Worm (Caenorhabditis elegans) whole organism, L4 larva: ENCODE results near the gene ergi-3.
A peak's percentile ranks its signal among the peaks of the same experiment; 100 is the strongest.

Experiments used
- F26F4.8 ChIP-seq: fragments of 200-800 bp; sonication (Bioruptor generic); conservative IDR thresholded peaks from 2 replicates; pipeline ENCODE4 v1.3.6; 2022; ENCODE audit warnings: missing genetic modification characterization, missing compliant biosample characterization
- T20F7.1 ChIP-seq: fragments of 200-800 bp; sonication (Bioruptor generic); optimal IDR thresholded peaks from 2 replicates; lab custom pipeline; 2018; ENCODE audit warnings: mild to moderate bottlenecking, missing genetic modification characterization, missing compliant biosample characterization
- T26A8.4 ChIP-seq: fragments of 200-800 bp; sonication (Bioruptor generic); IDR thresholded peaks from 2 replicates; pipeline ENCODE4 v1.3.6; 2022; ENCODE audit warnings: missing genetic modification characterization, missing compliant biosample characterization
- Y105C5A.15 ChIP-seq: fragments of 200-800 bp; sonication (Bioruptor generic); IDR thresholded peaks from 2 replicates; pipeline ENCODE4 v1.3.6; 2022; ENCODE audit warnings: missing genetic modification characterization, missing compliant biosample characterization
- Y48G9A.11 ChIP-seq: fragments of 200-800 bp; sonication (Bioruptor generic); IDR thresholded peaks from 2 replicates; pipeline ENCODE4 v1.3.6; 2022; ENCODE audit warnings: missing genetic modification reagents, missing genetic modification characterization, missing compliant biosample characterization
- Y75B8A.6 ChIP-seq: fragments of 200-800 bp; sonication (Bioruptor generic); IDR thresholded peaks from 2 replicates; pipeline ENCODE4 v1.3.6; 2022; ENCODE audit warnings: missing genetic modification reagents, missing genetic modification characterization, missing compliant biosample characterization
- ZK337.2 ChIP-seq: fragments of 200-800 bp; sonication (Bioruptor generic); IDR thresholded peaks from 2 replicates; pipeline ENCODE4 v1.3.6; 2022; ENCODE audit warnings: missing genetic modification reagents, missing genetic modification characterization, missing compliant biosample characterization
- aly-2 ChIP-seq: sonication (generic microtip); optimal IDR thresholded peaks from 2 replicates; lab custom pipeline; 2018; ENCODE audit warnings: missing biosample characterization, missing genetic modification characterization
- ama-1 ChIP-seq: fragments of 150-350 bp; optimal IDR thresholded peaks from 2 replicates; lab custom pipeline; 2014; ENCODE audit warnings: inconsistent platforms, mixed read lengths
- ceh-32 ChIP-seq: sonication (generic microtip); optimal IDR thresholded peaks from 2 replicates; lab custom pipeline; 2016; ENCODE audit warnings: mild to moderate bottlenecking, missing genetic modification characterization, missing compliant biosample characterization; ENCODE audit not compliant: poor library complexity
- ceh-62 ChIP-seq: sonication (generic microtip); optimal IDR thresholded peaks from 2 replicates; lab custom pipeline; 2017; ENCODE audit warnings: missing biosample characterization, missing genetic modification characterization
- ces-1 ChIP-seq: fragments of 150-350 bp; sonication (generic microtip); optimal IDR thresholded peaks from 4 replicates; lab custom pipeline; 2014; ENCODE audit warnings: missing biosample characterization, missing genetic modification reagents, missing genetic modification characterization
- daf-12 ChIP-seq: fragments of 150-350 bp; optimal IDR thresholded peaks from 2 replicates; lab custom pipeline; 2014; ENCODE audit warnings: missing biosample characterization, missing genetic modification reagents, missing genetic modification characterization
- daf-16 ChIP-seq, 3 experiments: sonication (generic microtip); optimal IDR thresholded peaks; 2 replicates each; lab custom pipeline; 2016 to 2017; ENCODE audit warnings: missing genetic modification characterization in 3 of 3, missing genetic modification reagents in 3 of 3, mild to moderate bottlenecking in 2 of 3, missing compliant biosample characterization in 2 of 3, missing biosample characterization in 1 of 3, moderate library complexity in 1 of 3
- daf-19 ChIP-seq: fragments of 200-800 bp; sonication (Bioruptor generic); conservative IDR thresholded peaks from 2 replicates; pipeline ENCODE4 v1.3.6; 2022; ENCODE audit warnings: missing genetic modification characterization, missing compliant biosample characterization
- daf-8 ChIP-seq: fragments of 200-800 bp; sonication (Bioruptor generic); IDR thresholded peaks from 2 replicates; pipeline ENCODE4 v1.3.6; 2022; ENCODE audit warnings: missing genetic modification characterization, missing compliant biosample characterization
- dmd-6 ChIP-seq: fragments of 200-800 bp; sonication (Bioruptor generic); IDR thresholded peaks from 2 replicates; pipeline ENCODE4 v1.3.6; 2022; ENCODE audit warnings: missing genetic modification reagents, missing genetic modification characterization, missing compliant biosample characterization
- duxl-1 ChIP-seq: sonication (generic microtip); optimal IDR thresholded peaks from 2 replicates; lab custom pipeline; 2016; ENCODE audit warnings: mild to moderate bottlenecking, missing genetic modification characterization, moderate library complexity, missing compliant biosample characterization; ENCODE audit not compliant: poor library complexity
- dve-1 ChIP-seq: sonication (generic microtip); optimal IDR thresholded peaks from 2 replicates; lab custom pipeline; 2017; ENCODE audit warnings: antibody characterized with exemption, mild to moderate bottlenecking, missing genetic modification characterization, missing compliant biosample characterization; ENCODE audit not compliant: insufficient read depth
- egl-27 ChIP-seq: sonication (generic microtip); optimal IDR thresholded peaks from 3 replicates; lab custom pipeline; 2017; ENCODE audit warnings: missing biosample characterization, missing genetic modification reagents, missing genetic modification characterization
- fkh-10 ChIP-seq: fragments of 150-350 bp; optimal IDR thresholded peaks from 2 replicates; lab custom pipeline; 2014; ENCODE audit warnings: missing biosample characterization, missing genetic modification reagents, missing genetic modification characterization
- hif-1 ChIP-seq, 2 experiments: sonication (generic microtip); optimal IDR thresholded peaks; 2 replicates each; lab custom pipeline; 2016 to 2017; ENCODE audit warnings: missing compliant biosample characterization in 2 of 2, missing genetic modification characterization in 2 of 2, missing genetic modification reagents in 2 of 2, missing genotype in 2 of 2, mild to moderate bottlenecking in 1 of 2
- jun-1 ChIP-seq: fragments of 150-350 bp; optimal IDR thresholded peaks from 2 replicates; lab custom pipeline; 2014; ENCODE audit warnings: missing biosample characterization, missing genetic modification reagents, missing genetic modification characterization
- lin-1 ChIP-seq: fragments of 200-800 bp; sonication (Bioruptor generic); IDR thresholded peaks from 2 replicates; pipeline ENCODE4 v1.3.6; 2022; ENCODE audit warnings: missing genetic modification reagents, missing genetic modification characterization, missing compliant biosample characterization
- lin-13 ChIP-seq: fragments of 150-350 bp; optimal IDR thresholded peaks from 2 replicates; lab custom pipeline; 2014; ENCODE audit warnings: missing biosample characterization, missing genetic modification reagents, missing genetic modification characterization
- lin-29 ChIP-seq: fragments of 200-800 bp; sonication (Bioruptor generic); IDR thresholded peaks from 2 replicates; pipeline ENCODE4 v1.3.6; 2022; ENCODE audit warnings: missing genetic modification reagents, missing genetic modification characterization, missing compliant biosample characterization
- lin-39 ChIP-seq: fragments of 150-350 bp; optimal IDR thresholded peaks from 2 replicates; lab custom pipeline; 2014; ENCODE audit warnings: missing biosample characterization, missing genetic modification reagents, missing genetic modification characterization
- lir-3 ChIP-seq: sonication (generic microtip); optimal IDR thresholded peaks from 2 replicates; lab custom pipeline; 2016; ENCODE audit warnings: mild to moderate bottlenecking, missing genetic modification characterization, missing compliant biosample characterization
- madf-9 ChIP-seq: fragments of 200-800 bp; sonication (Bioruptor generic); conservative IDR thresholded peaks from 2 replicates; pipeline ENCODE4 v1.3.6; 2022; ENCODE audit warnings: missing genetic modification reagents, missing genetic modification characterization, missing compliant biosample characterization
- mes-2 ChIP-seq: sonication (generic microtip); optimal IDR thresholded peaks from 2 replicates; lab custom pipeline; 2016; ENCODE audit warnings: missing genotype, mild to moderate bottlenecking, missing genetic modification characterization, missing compliant biosample characterization; ENCODE audit not compliant: poor library complexity, severe bottlenecking
- mxl-2 ChIP-seq: fragments of 200-800 bp; sonication (Bioruptor generic); conservative IDR thresholded peaks from 2 replicates; pipeline ENCODE4 v1.3.6; 2022; ENCODE audit warnings: missing genetic modification reagents, missing genetic modification characterization, missing compliant biosample characterization
- mxl-3 ChIP-seq: fragments of 200-800 bp; sonication (Bioruptor generic); optimal IDR thresholded peaks from 2 replicates; lab custom pipeline; 2018; ENCODE audit warnings: mild to moderate bottlenecking, missing genetic modification characterization, missing compliant biosample characterization
- nhr-10 ChIP-seq: fragments of 150-350 bp; optimal IDR thresholded peaks from 2 replicates; lab custom pipeline; 2014; ENCODE audit warnings: missing biosample characterization, missing genetic modification characterization
- nhr-102 ChIP-seq: sonication (generic microtip); optimal IDR thresholded peaks from 2 replicates; lab custom pipeline; 2016; ENCODE audit warnings: mild to moderate bottlenecking, missing genetic modification characterization, moderate library complexity, missing compliant biosample characterization
- nhr-11 ChIP-seq: fragments of 150-350 bp; optimal IDR thresholded peaks from 2 replicates; lab custom pipeline; 2014; ENCODE audit warnings: missing biosample characterization, missing genetic modification characterization
- nhr-237 ChIP-seq: sonication (generic microtip); optimal IDR thresholded peaks from 2 replicates; lab custom pipeline; 2017; ENCODE audit warnings: missing biosample characterization, missing genetic modification characterization
- nhr-25 ChIP-seq: sonication (generic microtip); optimal IDR thresholded peaks from 2 replicates; lab custom pipeline; 2017; ENCODE audit warnings: missing genetic modification characterization, mild to moderate bottlenecking, missing compliant biosample characterization, antibody characterized with exemption, moderate library complexity, borderline replicate concordance; ENCODE audit not compliant: insufficient read depth
- nhr-28 ChIP-seq: fragments of 150-350 bp; optimal IDR thresholded peaks from 2 replicates; lab custom pipeline; 2014; ENCODE audit warnings: missing biosample characterization, missing genetic modification characterization
- nhr-77 ChIP-seq: fragments of 150-350 bp; optimal IDR thresholded peaks from 2 replicates; lab custom pipeline; 2014; ENCODE audit warnings: missing biosample characterization, missing genetic modification characterization
- snpc-1.2 ChIP-seq: fragments of 200-800 bp; sonication (Bioruptor generic); IDR thresholded peaks from 2 replicates; pipeline ENCODE4 v1.3.6; 2022; ENCODE audit warnings: missing genetic modification reagents, missing genetic modification characterization, missing compliant biosample characterization
- spr-3 ChIP-seq: fragments of 200-800 bp; sonication (Bioruptor generic); optimal IDR thresholded peaks from 2 replicates; lab custom pipeline; 2018; ENCODE audit warnings: mild to moderate bottlenecking, missing genetic modification characterization, missing compliant biosample characterization
- tra-1 ChIP-seq: fragments of 200-800 bp; sonication (Bioruptor generic); IDR thresholded peaks from 2 replicates; pipeline ENCODE4 v1.3.6; 2022; ENCODE audit warnings: missing genetic modification reagents, missing genetic modification characterization, missing compliant biosample characterization
- unc-39 ChIP-seq: sonication (generic microtip); optimal IDR thresholded peaks from 2 replicates; lab custom pipeline; 2017; ENCODE audit warnings: missing biosample characterization, missing genetic modification characterization
- unc-62 ChIP-seq, 3 experiments: fragments of 150-350 bp in 1 of 3; sonication (generic microtip); optimal IDR thresholded peaks in 2 of 3; peaks in 1 of 3; 1 replicate in 1 of 3; 2 replicates in 2 of 3; lab custom pipeline; 2014 to 2017; ENCODE audit warnings: missing biosample characterization in 3 of 3, missing genetic modification characterization in 3 of 3, missing genetic modification reagents in 3 of 3, missing genotype in 1 of 3
- zfp-3 ChIP-seq: fragments of 200-800 bp; sonication (Bioruptor generic); conservative IDR thresholded peaks from 2 replicates; pipeline ENCODE4 v1.3.6; 2022; ENCODE audit warnings: missing genetic modification reagents, missing genetic modification characterization, missing compliant biosample characterization
- zip-2 ChIP-seq: fragments of 150-350 bp; optimal IDR thresholded peaks from 2 replicates; lab custom pipeline; 2014; ENCODE audit warnings: missing biosample characterization, missing genetic modification characterization
- ztf-11 ChIP-seq: fragments of 150-350 bp; optimal IDR thresholded peaks from 2 replicates; lab custom pipeline; 2014; ENCODE audit warnings: missing biosample characterization, missing genetic modification characterization
- ztf-7 ChIP-seq: fragments of 150-350 bp; optimal IDR thresholded peaks from 2 replicates; lab custom pipeline; 2014; ENCODE audit warnings: missing biosample characterization, missing genetic modification characterization

Gene ergi-3

DNA sequence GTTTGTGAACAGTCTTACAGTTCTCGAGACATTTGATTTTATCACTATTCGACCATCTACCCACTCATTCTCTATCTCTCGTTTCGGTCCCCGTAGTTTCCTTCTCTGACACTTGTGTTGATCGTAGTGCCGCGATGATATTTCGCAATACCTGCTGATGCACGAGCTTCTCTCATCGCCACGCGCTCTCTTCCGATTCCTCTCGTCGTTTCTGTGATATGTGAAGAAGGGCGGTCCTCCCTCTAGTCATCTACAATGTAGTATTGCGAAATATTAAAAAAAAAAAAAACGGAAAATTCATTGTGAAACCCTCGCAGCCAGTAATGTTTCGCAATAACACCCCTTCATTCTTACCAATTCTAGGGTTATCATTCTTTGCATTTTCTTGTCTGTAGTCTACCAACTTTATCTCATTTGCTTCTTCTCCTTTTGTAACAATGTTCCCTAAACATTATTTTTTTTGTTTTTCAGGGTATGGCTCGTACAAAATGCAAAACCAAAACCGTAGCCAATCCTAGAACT lies 9.0 kb downstream of the ergi-3 start, which contains the start of gene nipi-3 (continued):
- TF ChIP-seq daf-16 (GFP tag; optimal IDR thresholded peaks at IDR 0.05; lab: Kevin White, UChicago) = peak; percentile 13 to 71
- TF ChIP-seq daf-16 (tag; optimal IDR thresholded peaks at IDR 0.05; lab: Kevin White, UChicago) = peak; percentile 95
- TF ChIP-seq snpc-1.2 = no peak
- no peak for TF ChIP-seq F26F4.8 (GFP tag; lab: Robert Waterston, UW)
- peak; percentile 84 for TF ChIP-seq nhr-25
- 0 out of 2 replicates have a peak, but pooled peaks have one; percentile 48 for TF ChIP-seq mxl-2 (GFP tag; lab: Robert Waterston, UW)
- TF ChIP-seq ZK337.2 (GFP tag; lab: Robert Waterston, UW) = no peak
- TF ChIP-seq ceh-32 = no peak
- no peak for TF ChIP-seq Y48G9A.11
- peak; percentile 88 for TF ChIP-seq lin-1 (GFP tag; lab: Robert Waterston, UW)
- peak; percentile 100 for TF ChIP-seq nhr-28 (tag; lab: Kevin White, UChicago)
- no peak for TF ChIP-seq lin-39 (tag; lab: Kevin White, UChicago)
- TF ChIP-seq dve-1 = peak; percentile 99
- peak; percentile 94 for TF ChIP-seq nhr-10 (tag; lab: Kevin White, UChicago)
- no peak for TF ChIP-seq spr-3 (GFP tag; lab: Kevin White, UChicago)
- peak; percentile 68 for TF ChIP-seq nhr-237 (tag; lab: Kevin White, UChicago)
- TF ChIP-seq ces-1 (GFP tag; lab: Kevin White, UChicago) = no peak
- no peak for TF ChIP-seq ceh-62 (tag; lab: Kevin White, UChicago)
- TF ChIP-seq hif-1 (tag; optimal IDR thresholded peaks at IDR 0.05; lab: Kevin White, UChicago) = peak; percentile 11 to 87
- TF ChIP-seq daf-19 (GFP tag; lab: Robert Waterston, UW) = no peak
- no peak for TF ChIP-seq ztf-11 (tag; lab: Kevin White, UChicago)
- peak; percentile 96 for TF ChIP-seq mxl-3 (GFP tag; lab: Kevin White, UChicago)
- TF ChIP-seq T26A8.4 (GFP tag; lab: Robert Waterston, UW) = peak; percentile 85
- TF ChIP-seq jun-1 = peak; percentile 86
- peak; percentile 86 for TF ChIP-seq madf-9
- no peak for TF ChIP-seq daf-8 (GFP tag; lab: Robert Waterston, UW)
- TF ChIP-seq mes-2 (tag; lab: Kevin White, UChicago) = peak; percentile 88
- peak in 1 of 2 experiments; percentile 99 for TF ChIP-seq unc-62 (GFP tag; optimal IDR thresholded peaks at IDR 0.05 in 1 of 2; lab: Kevin White, UChicago)
- TF ChIP-seq unc-62 (tag; optimal IDR thresholded peaks at IDR 0.05; lab: Kevin White, UChicago) = no peak
- TF ChIP-seq lin-29 = no peak; the same call in 1 of the 2 replicates
- TF ChIP-seq duxl-1 = no peak
- no peak for TF ChIP-seq unc-39 (tag; lab: Kevin White, UChicago)
- TF ChIP-seq nhr-11 (tag; lab: Kevin White, UChicago) = peak; percentile 98
- peak; percentile 99 for TF ChIP-seq dmd-6 (GFP tag; lab: Robert Waterston, UW)
- no peak for TF ChIP-seq lir-3 (tag; lab: Kevin White, UChicago)
- peak; percentile 99 for TF ChIP-seq nhr-77 (tag; lab: Kevin White, UChicago)
- TF ChIP-seq Y105C5A.15 (GFP tag; lab: Robert Waterston, UW) = no peak
- no peak for TF ChIP-seq ama-1 (lab: Kevin White, UChicago)
- peak; percentile 48 for TF ChIP-seq fkh-10
- TF ChIP-seq zip-2 = peak; percentile 85
- TF ChIP-seq zfp-3 (GFP tag; lab: Robert Waterston, UW) = peak; percentile 82
- no peak for TF ChIP-seq aly-2 (tag; lab: Kevin White, UChicago)
- peak; percentile 88 for TF ChIP-seq ztf-7
- no peak for TF ChIP-seq daf-12 (tag; lab: Kevin White, UChicago)
- 0 out of 2 replicates have a peak, but pooled peaks have one; percentile 16 for TF ChIP-seq Y75B8A.6 (GFP tag; lab: Robert Waterston, UW)
- TF ChIP-seq tra-1 (GFP tag; lab: Robert Waterston, UW) = peak; percentile 97
- no peak for TF ChIP-seq egl-27 (tag; lab: Kevin White, UChicago)
- TF ChIP-seq nhr-102 (tag; lab: Kevin White, UChicago) = peak; percentile 93
- peak; percentile 88 for TF ChIP-seq T20F7.1 (GFP tag; lab: Kevin White, UChicago)
- peak; percentile 96 for TF ChIP-seq lin-13 (GFP tag; lab: Kevin White, UChicago)
